Fruit fly (Drosophila melanogaster): ENCODE results near the gene CG2926.

Gene CG2926

DNA sequence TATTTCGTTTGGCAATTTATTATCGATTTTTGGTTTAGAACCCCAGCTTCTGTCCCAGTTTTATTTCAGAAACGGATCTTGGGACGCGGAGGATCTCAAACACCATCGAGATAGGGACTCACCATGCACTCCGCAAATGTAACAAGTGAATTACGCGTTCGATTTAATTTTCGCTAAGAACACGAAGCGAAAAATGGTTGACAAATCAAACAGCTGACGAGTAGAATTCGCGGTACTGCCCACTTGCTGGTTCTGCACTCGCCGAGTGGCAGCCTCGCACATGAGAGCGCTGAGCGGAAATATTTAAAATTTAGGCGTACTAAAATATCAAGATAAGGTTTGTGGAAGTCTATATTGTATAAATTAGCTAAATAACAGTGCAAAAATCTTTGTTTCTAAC, 24.8 kb downstream of the CG2926 start, which contains the start of gene Pi4KIIalpha (continued):
- TF ChIP-seq CG10565 (GFP tag; optimal IDR thresholded peaks at IDR 0.05) (no peak), CoRest (tag; optimal IDR thresholded peaks at IDR 0.05) (no peak), MBD-R2 (GFP tag; IDR thresholded peaks at IDR 0.05) (peak; percentile 84), Hmr (GFP tag; optimal IDR thresholded peaks at IDR 0.05) (no peak), CG4328 (GFP tag; optimal IDR thresholded peaks at IDR 0.05) (no peak), MTF-1 (GFP tag; optimal IDR thresholded peaks at IDR 0.05; ENCODE audit: borderline replicate concordance) (no peak), CG6175 (GFP tag; IDR thresholded peaks at IDR 0.05) (no peak), Hr39 (optimal IDR thresholded peaks at IDR 0.05) (no peak), ERR (GFP tag; optimal IDR thresholded peaks at IDR 0.05) (no peak), Nf-YC (tag; optimal IDR thresholded peaks at IDR 0.05) (no peak), CG4404 (GFP tag; IDR thresholded peaks at IDR 0.05) (no peak), bsh (GFP tag; optimal IDR thresholded peaks at IDR 0.05) (no peak), NC2α (GFP tag; optimal IDR thresholded peaks at IDR 0.05) (no peak), pan (optimal IDR thresholded peaks at IDR 0.05) (no peak), pan (GFP tag; optimal IDR thresholded peaks at IDR 0.05 in 1 of 2, IDR thresholded peaks at IDR 0.05 in 1 of 2) (no peak), CG42726 (GFP tag; IDR thresholded peaks at IDR 0.05; ENCODE audit: partially characterized antibody) (no peak), CG1603 (tag; optimal IDR thresholded peaks at IDR 0.05) (peak; percentile 55), Xbp1 (GFP tag; optimal IDR thresholded peaks at IDR 0.05) (no peak), CG3995 (GFP tag; optimal IDR thresholded peaks at IDR 0.05) (no peak), trem (tag; optimal IDR thresholded peaks at IDR 0.05) (peak; percentile 99), Lhr (GFP tag; optimal IDR thresholded peaks at IDR 0.05) (no peak), Meics (GFP tag; optimal IDR thresholded peaks at IDR 0.05) (no peak), lab (GFP tag; optimal IDR thresholded peaks at IDR 0.05) (no peak), BEAF-32 (GFP tag; optimal IDR thresholded peaks at IDR 0.05) (peak; percentile 28), HLH54F (GFP tag; optimal IDR thresholded peaks at IDR 0.05) (no peak), CG1647 (GFP tag; optimal IDR thresholded peaks at IDR 0.05) (no peak), jigr1 (GFP tag; IDR thresholded peaks at IDR 0.05) (no peak), CG6272 (GFP tag; IDR thresholded peaks at IDR 0.05) (no peak), h (optimal IDR thresholded peaks at IDR 0.05) (no peak), Sin3A (optimal IDR thresholded peaks at IDR 0.05) (no peak), Trl (optimal IDR thresholded peaks at IDR 0.05) (no peak), Trl (GFP tag; optimal IDR thresholded peaks at IDR 0.05) (no peak), CG7556 (GFP tag; optimal IDR thresholded peaks at IDR 0.05) (no peak), CG13296 (GFP tag; optimal IDR thresholded peaks at IDR 0.05) (no peak), MESR4 (GFP tag; optimal IDR thresholded peaks at IDR 0.05) (peak; percentile 66), gfzf (GFP tag; optimal IDR thresholded peaks at IDR 0.05) (peak; percentile 9), gt (GFP tag; IDR thresholded peaks at IDR 0.05) (no peak), CG7357 (GFP tag; IDR thresholded peaks at IDR 0.05) (no peak), CG2202 (tag; optimal IDR thresholded peaks at IDR 0.05) (no peak), CG9609 (GFP tag; optimal IDR thresholded peaks at IDR 0.05) (no peak), hth (optimal IDR thresholded peaks at IDR 0.05) (no peak), Awh (GFP tag; IDR thresholded peaks at IDR 0.05) (no peak), CG1024 (GFP tag; IDR thresholded peaks at IDR 0.05) (no peak), abd-A (tag; optimal IDR thresholded peaks at IDR 0.05) (no peak), CG15479 (GFP tag; optimal IDR thresholded peaks at IDR 0.05) (no peak), CG12104 (GFP tag; optimal IDR thresholded peaks at IDR 0.05) (no peak), dimm (GFP tag; IDR thresholded peaks at IDR 0.05) (no peak), C15 (GFP tag; IDR thresholded peaks at IDR 0.05) (no peak), CG16779 (GFP tag; IDR thresholded peaks at IDR 0.05) (no peak), B-H1 (GFP tag; IDR thresholded peaks at IDR 0.05) (no peak), Stat92E (GFP tag; optimal IDR thresholded peaks at IDR 0.05) (no peak), danr (GFP tag; IDR thresholded peaks at IDR 0.05) (no peak), psq (GFP tag; optimal IDR thresholded peaks at IDR 0.05) (no peak), lbe (GFP tag; optimal IDR thresholded peaks at IDR 0.05) (no peak)
